Worm (Caenorhabditis elegans) whole organism, young adult: Measurements from ENCODE around the gene decr-1.3.

Experiments used
- B0035.1 ChIP-seq: sonication (generic microtip); optimal IDR thresholded peaks from 2 replicates; lab custom pipeline; 2016; ENCODE audit warnings: missing genetic modification characterization, mild to moderate bottlenecking, missing compliant biosample characterization, missing genotype, missing genetic modification reagents
- B0261.1 ChIP-seq: sonication (generic microtip); optimal IDR thresholded peaks from 2 replicates; lab custom pipeline; 2016; ENCODE audit warnings: mild to moderate bottlenecking, missing genetic modification characterization, moderate library complexity, missing compliant biosample characterization
- F22D6.2 ChIP-seq: sonication (generic microtip); optimal IDR thresholded peaks from 2 replicates; lab custom pipeline; 2016; ENCODE audit warnings: mild to moderate bottlenecking, missing genetic modification characterization, missing compliant biosample characterization
- F33H1.4 ChIP-seq: fragments of 200-800 bp; sonication (Bioruptor generic); IDR thresholded peaks from 2 replicates; pipeline ENCODE4 v1.3.6; 2022; ENCODE audit warnings: missing genetic modification reagents, missing genetic modification characterization, missing compliant biosample characterization
- F49E8.2 ChIP-seq: sonication (generic microtip); optimal IDR thresholded peaks from 3 replicates; lab custom pipeline; 2017; ENCODE audit warnings: missing genetic modification characterization, mild to moderate bottlenecking, missing compliant biosample characterization, antibody characterized with exemption, moderate library complexity; ENCODE audit not compliant: insufficient read depth
- T07F8.4 ChIP-seq: sonication (generic microtip); optimal IDR thresholded peaks from 2 replicates; lab custom pipeline; 2016; ENCODE audit warnings: mild to moderate bottlenecking, missing genetic modification characterization, moderate library complexity, missing compliant biosample characterization
- Y56A3A.18 ChIP-seq: fragments of 200-800 bp; sonication (Bioruptor generic); IDR thresholded peaks from 2 replicates; pipeline ENCODE4 v1.3.6; 2022; ENCODE audit warnings: missing genetic modification reagents, missing genetic modification characterization, missing compliant biosample characterization
- Y67H2A.10 ChIP-seq: fragments of 200-800 bp; sonication (Bioruptor generic); conservative IDR thresholded peaks from 2 replicates; pipeline ENCODE4 v1.3.6; 2022; ENCODE audit warnings: missing genetic modification reagents, missing genetic modification characterization, missing compliant biosample characterization
- ZK185.1 ChIP-seq: sonication (generic microtip); optimal IDR thresholded peaks from 2 replicates; lab custom pipeline; 2016; ENCODE audit warnings: mild to moderate bottlenecking, missing genetic modification characterization, missing compliant biosample characterization; ENCODE audit not compliant: poor library complexity, severe bottlenecking
- ama-1 ChIP-seq, 3 experiments: fragments of 150-350 bp in 1 of 3; sonication (generic microtip) in 2 of 3; optimal IDR thresholded peaks; 2 replicates each; lab custom pipeline; 2014 to 2018; ENCODE audit warnings: missing biosample characterization in 2 of 3, missing genetic modification characterization in 2 of 3, missing genetic modification reagents in 2 of 3
- athp-1 ChIP-seq: sonication (generic microtip); optimal IDR thresholded peaks from 2 replicates; lab custom pipeline; 2017; ENCODE audit warnings: mild to moderate bottlenecking, missing genetic modification characterization, missing compliant biosample characterization
- bed-1 ChIP-seq: fragments of 200-800 bp; sonication (Bioruptor generic); IDR thresholded peaks from 2 replicates; pipeline ENCODE4 v1.3.6; 2022; ENCODE audit warnings: missing genetic modification reagents, missing genetic modification characterization, missing compliant biosample characterization
- ccch-3 ChIP-seq: fragments of 200-800 bp; sonication (Bioruptor generic); optimal IDR thresholded peaks from 2 replicates; lab custom pipeline; 2018; ENCODE audit warnings: mild to moderate bottlenecking, missing genetic modification characterization, missing compliant biosample characterization
- cebp-1 ChIP-seq, 2 experiments: fragments of 200-800 bp in 1 of 2; sonication (Bioruptor generic) in 1 of 2; sonication (generic microtip) in 1 of 2; IDR thresholded peaks in 1 of 2; optimal IDR thresholded peaks in 1 of 2; 2 replicates each; pipeline versions ENCODE4 v1.3.6 to Lab custom; 2017 to 2022; ENCODE audit warnings: missing compliant biosample characterization in 2 of 2, missing genetic modification characterization in 2 of 2, mild to moderate bottlenecking in 1 of 2, missing genetic modification reagents in 1 of 2, moderate library complexity in 1 of 2
- chd-7 ChIP-seq: sonication (generic microtip); optimal IDR thresholded peaks from 2 replicates; lab custom pipeline; 2016; ENCODE audit warnings: mild to moderate bottlenecking, missing genetic modification characterization, moderate library complexity, missing compliant biosample characterization
- dox-1 ChIP-seq: fragments of 200-800 bp; sonication (Bioruptor generic); IDR thresholded peaks from 2 replicates; pipeline ENCODE4 v1.3.6; 2022; ENCODE audit warnings: missing genetic modification reagents, missing genetic modification characterization, missing compliant biosample characterization
- dpff-1 ChIP-seq: sonication (generic microtip); optimal IDR thresholded peaks from 2 replicates; lab custom pipeline; 2017; ENCODE audit warnings: mild to moderate bottlenecking, missing genetic modification characterization, missing compliant biosample characterization
- egl-18 ChIP-seq: fragments of 200-800 bp; sonication (Bioruptor generic); IDR thresholded peaks from 2 replicates; pipeline ENCODE4 v1.3.6; 2022; ENCODE audit warnings: missing genetic modification reagents, missing genetic modification characterization, missing compliant biosample characterization
- hmg-1.2 ChIP-seq: fragments of 200-800 bp; sonication (Bioruptor generic); IDR thresholded peaks from 2 replicates; pipeline ENCODE4 v1.3.6; 2022; ENCODE audit warnings: missing genetic modification reagents, missing genetic modification characterization, missing compliant biosample characterization
- hsf-1 ChIP-seq: fragments of 200-800 bp; sonication (Bioruptor generic); IDR thresholded peaks from 2 replicates; pipeline ENCODE4 v1.3.6; 2022; ENCODE audit warnings: missing genetic modification reagents, missing genetic modification characterization, missing compliant biosample characterization
- let-607 ChIP-seq, 2 experiments: fragments of 200-800 bp in 1 of 2; sonication (Bioruptor generic) in 1 of 2; sonication (generic microtip) in 1 of 2; optimal IDR thresholded peaks; 2 replicates each; lab custom pipeline; 2016 to 2018; ENCODE audit warnings: mild to moderate bottlenecking in 2 of 2, missing compliant biosample characterization in 2 of 2, missing genetic modification characterization in 2 of 2, moderate library complexity in 2 of 2, missing genotype in 1 of 2
- lsy-27 ChIP-seq: sonication (generic microtip); optimal IDR thresholded peaks from 2 replicates; lab custom pipeline; 2017; ENCODE audit warnings: missing genetic modification characterization, mild to moderate bottlenecking, missing compliant biosample characterization, antibody characterized with exemption, missing genotype, borderline replicate concordance; ENCODE audit not compliant: insufficient read depth
- madf-10 ChIP-seq: sonication (generic microtip); optimal IDR thresholded peaks from 2 replicates; lab custom pipeline; 2016; ENCODE audit warnings: mild to moderate bottlenecking, missing genetic modification characterization, missing compliant biosample characterization
- mes-4 ChIP-seq: sonication (generic microtip); optimal IDR thresholded peaks from 2 replicates; lab custom pipeline; 2016; ENCODE audit warnings: missing genotype, missing genetic modification characterization, missing compliant biosample characterization
- nfyb-1 ChIP-seq: fragments of 200-800 bp; sonication (Bioruptor generic); IDR thresholded peaks from 2 replicates; pipeline ENCODE4 v1.3.6; 2022; ENCODE audit warnings: missing genetic modification reagents, missing genetic modification characterization, missing compliant biosample characterization
- nhr-179 ChIP-seq: sonication (generic microtip); optimal IDR thresholded peaks from 2 replicates; lab custom pipeline; 2016; ENCODE audit warnings: mild to moderate bottlenecking, missing genetic modification characterization, missing compliant biosample characterization
- nhr-80 ChIP-seq: sonication (generic microtip); optimal IDR thresholded peaks from 2 replicates; lab custom pipeline; 2016; ENCODE audit warnings: missing genetic modification characterization, missing compliant biosample characterization
- sdz-38 ChIP-seq: sonication (generic microtip); optimal IDR thresholded peaks from 2 replicates; lab custom pipeline; 2016; ENCODE audit warnings: missing genotype, missing genetic modification characterization, missing compliant biosample characterization
- snpc-3.4 ChIP-seq: sonication (generic microtip); optimal IDR thresholded peaks from 2 replicates; lab custom pipeline; 2017; ENCODE audit warnings: missing genetic modification characterization, mild to moderate bottlenecking, missing compliant biosample characterization, antibody characterized with exemption, moderate library complexity, missing genotype, missing genetic modification reagents
- sptf-2 ChIP-seq: fragments of 200-800 bp; sonication (Bioruptor generic); optimal IDR thresholded peaks from 2 replicates; lab custom pipeline; 2018; ENCODE audit warnings: mild to moderate bottlenecking, missing genetic modification characterization, missing compliant biosample characterization
- unc-130 ChIP-seq: sonication (generic microtip); optimal IDR thresholded peaks from 2 replicates; lab custom pipeline; 2016; ENCODE audit warnings: missing genetic modification reagents, missing genetic modification characterization, missing compliant biosample characterization
- unc-62 ChIP-seq: fragments of 150-350 bp; optimal IDR thresholded peaks from 2 replicates; lab custom pipeline; 2014; ENCODE audit warnings: missing biosample characterization, missing genetic modification reagents, missing genetic modification characterization

The decr-1.3 gene

ce11 chrII:8131413-8131966 is 41.9 kb downstream of the decr-1.3 start (continued):
- TF ChIP-seq sdz-38 (tag; lab: Kevin White, UChicago) (no peak), F33H1.4 (GFP tag; lab: Robert Waterston, UW) (no peak), hsf-1 (GFP tag; lab: Robert Waterston, UW) (no peak), dox-1 (GFP tag; lab: Robert Waterston, UW) (no peak), let-607 (tag; optimal IDR thresholded peaks at IDR 0.05; lab: Kevin White, UChicago) (no peak), athp-1 (tag; lab: Kevin White, UChicago) (no peak), snpc-3.4 (no peak), unc-130 (GFP tag; lab: Kevin White, UChicago) (no peak), B0035.1 (tag; lab: Kevin White, UChicago) (no peak), B0261.1 (tag; lab: Kevin White, UChicago) (no peak), mes-4 (tag; lab: Kevin White, UChicago) (no peak), lsy-27 (tag; lab: Kevin White, UChicago) (no peak), T07F8.4 (tag; lab: Kevin White, UChicago) (no peak), F22D6.2 (tag; lab: Kevin White, UChicago) (no peak), ama-1 (optimal IDR thresholded peaks at IDR 0.05; lab: Kevin White, UChicago) (no peak), ama-1 (GFP tag; optimal IDR thresholded peaks at IDR 0.05; lab: Kevin White, UChicago) (no peak), dpff-1 (tag; lab: Kevin White, UChicago) (no peak), sptf-2 (GFP tag; lab: Kevin White, UChicago) (no peak), madf-10 (tag; lab: Kevin White, UChicago) (no peak), unc-62 (GFP tag; lab: Kevin White, UChicago) (no peak), Y56A3A.18 (GFP tag; lab: Robert Waterston, UW) (no peak), ccch-3 (GFP tag; lab: Kevin White, UChicago) (no peak), egl-18 (no peak), F49E8.2 (no peak)
- TF ChIP-seq, all 124 proteins: peak for 15

ce11 chrII:8130792-8131191 is 42.6 kb downstream of the decr-1.3 start:
- 0 out of 2 replicates have a peak, but pooled peaks have one; percentile 5 for TF ChIP-seq hmg-1.2 (GFP tag; lab: Robert Waterston, UW)
- 0 out of 2 replicates have a peak, but pooled peaks have one; percentile 11 for TF ChIP-seq dox-1 (GFP tag; lab: Robert Waterston, UW)
- TF ChIP-seq chd-7 (tag; lab: Kevin White, UChicago) = no peak
- TF ChIP-seq cebp-1 (GFP tag; IDR thresholded peaks at IDR 0.05; lab: Robert Waterston, UW) = no peak
- TF ChIP-seq cebp-1 (tag; optimal IDR thresholded peaks at IDR 0.05; lab: Kevin White, UChicago) = peak; percentile 28

- no peak for TF ChIP-seq Y67H2A.10 (GFP tag; lab: Robert Waterston, UW)
- TF ChIP-seq nhr-80 = peak; percentile 66
- TF ChIP-seq ZK185.1 (tag; lab: Kevin White, UChicago) = no peak
- TF ChIP-seq B0261.1 (tag; lab: Kevin White, UChicago) = no peak
- no peak for TF ChIP-seq nhr-179 (tag; lab: Kevin White, UChicago)
- TF ChIP-seq F49E8.2 = no peak
- no peak for TF ChIP-seq bed-1 (GFP tag; lab: Robert Waterston, UW)
- TF ChIP-seq nfyb-1 (GFP tag; lab: Robert Waterston, UW) = no peak
Observed at ce11 chrII:8129495-8130010, 43.8 kb downstream of the decr-1.3 start, which contains the start of gene ulp-4. Gene ulp-4 (plus strand): TSS chrII:8129960.
